Worm (Caenorhabditis elegans) whole organism, young adult: ENCODE data around the gene ugt-51.

Source experiments
- F37B4.10 ChIP-seq: fragments of 200-800 bp; sonication (Bioruptor generic); IDR thresholded peaks from 2 replicates; pipeline ENCODE4 v1.3.6; 2022; ENCODE audit warnings: missing genetic modification characterization, missing compliant biosample characterization
- F55B11.4 ChIP-seq: sonication (generic microtip); optimal IDR thresholded peaks from 2 replicates; lab custom pipeline; 2016; ENCODE audit warnings: missing compliant biosample characterization, missing genetic modification characterization, borderline replicate concordance; ENCODE audit not compliant: insufficient read depth
- ama-1 ChIP-seq, 3 experiments: fragments of 150-350 bp in 1 of 3; sonication (generic microtip) in 2 of 3; optimal IDR thresholded peaks; 2 replicates each; lab custom pipeline; 2014 to 2018; ENCODE audit warnings: missing biosample characterization in 2 of 3, missing genetic modification characterization in 2 of 3, missing genetic modification reagents in 2 of 3
- ceh-91 ChIP-seq: fragments of 200-800 bp; sonication (Bioruptor generic); IDR thresholded peaks from 2 replicates; pipeline ENCODE4 v1.3.6; 2022; ENCODE audit warnings: missing genetic modification reagents, missing genetic modification characterization, missing compliant biosample characterization
- lag-1 ChIP-seq: fragments of 200-800 bp; sonication (Bioruptor generic); IDR thresholded peaks from 2 replicates; pipeline ENCODE4 v1.3.6; 2022; ENCODE audit warnings: missing genetic modification reagents, missing genetic modification characterization, missing compliant biosample characterization
- let-607 ChIP-seq, 2 experiments: fragments of 200-800 bp in 1 of 2; sonication (Bioruptor generic) in 1 of 2; sonication (generic microtip) in 1 of 2; optimal IDR thresholded peaks; 2 replicates each; lab custom pipeline; 2016 to 2018; ENCODE audit warnings: mild to moderate bottlenecking in 2 of 2, missing compliant biosample characterization in 2 of 2, missing genetic modification characterization in 2 of 2, moderate library complexity in 2 of 2, missing genotype in 1 of 2
- sdz-38 ChIP-seq: sonication (generic microtip); optimal IDR thresholded peaks from 2 replicates; lab custom pipeline; 2016; ENCODE audit warnings: missing genotype, missing genetic modification characterization, missing compliant biosample characterization
- unc-130 ChIP-seq: sonication (generic microtip); optimal IDR thresholded peaks from 2 replicates; lab custom pipeline; 2016; ENCODE audit warnings: missing genetic modification reagents, missing genetic modification characterization, missing compliant biosample characterization
- unc-62 ChIP-seq: fragments of 150-350 bp; optimal IDR thresholded peaks from 2 replicates; lab custom pipeline; 2014; ENCODE audit warnings: missing biosample characterization, missing genetic modification reagents, missing genetic modification characterization

DNA sequence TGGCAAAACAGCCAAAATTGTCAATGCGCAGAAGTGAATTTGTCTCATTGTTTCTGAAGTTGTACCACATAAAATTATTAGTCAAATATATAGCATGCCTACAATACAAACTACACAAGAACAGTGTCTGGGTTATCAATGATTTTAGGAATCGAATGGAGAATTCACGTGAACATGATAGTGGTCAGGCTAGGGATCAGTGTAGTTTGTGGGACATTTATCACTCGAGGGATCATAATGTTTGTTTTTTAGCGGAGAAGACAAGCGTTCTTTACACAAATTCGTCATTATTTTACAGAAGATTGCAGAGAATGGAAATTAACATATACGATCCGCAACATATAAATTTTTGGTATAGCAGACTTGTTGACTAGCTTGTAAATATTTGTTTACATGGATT is at the start of gene ugt-51:
- TF ChIP-seq F55B11.4 (tag; lab: Kevin White, UChicago) = no peak
- no peak for TF ChIP-seq lag-1 (GFP tag; lab: Robert Waterston, UW)
- TF ChIP-seq let-607 (tag; optimal IDR thresholded peaks at IDR 0.05; lab: Kevin White, UChicago) = no peak
- TF ChIP-seq ama-1 (optimal IDR thresholded peaks at IDR 0.05; lab: Kevin White, UChicago) = no peak
- TF ChIP-seq ama-1 (GFP tag; optimal IDR thresholded peaks at IDR 0.05; lab: Kevin White, UChicago) = no peak
- TF ChIP-seq ceh-91 = no peak
- TF ChIP-seq unc-130 (GFP tag; lab: Kevin White, UChicago) = no peak
- no peak for TF ChIP-seq unc-62 (GFP tag; lab: Kevin White, UChicago)
- TF ChIP-seq F37B4.10 (GFP tag; lab: Robert Waterston, UW) = no peak
- TF ChIP-seq sdz-38 (tag; lab: Kevin White, UChicago) = no peak
